Fruit fly (Drosophila melanogaster): ENCODE measurements around the gene viaf.

viaf gene

dm6 chr3L:12002321-12003248, 9.6 kb upstream of the viaf start, which contains the start of the genes Pop2 and CG6928 (continued):
- TF ChIP-seq Tbp (GFP tag; optimal IDR thresholded peaks at IDR 0.05) (no peak), CG3163 (GFP tag; optimal IDR thresholded peaks at IDR 0.05) (peak; percentile 73), kay (GFP tag; optimal IDR thresholded peaks at IDR 0.05) (peak; percentile 64), lola (GFP tag; optimal IDR thresholded peaks at IDR 0.05) (peak in 1 of 3 experiments; percentile 45), prd (optimal IDR thresholded peaks at IDR 0.05) (no peak), prd (GFP tag; IDR thresholded peaks at IDR 0.05) (peak; percentile 80), CG17568 (GFP tag; optimal IDR thresholded peaks at IDR 0.05) (peak; percentile 39), mam (GFP tag; optimal IDR thresholded peaks at IDR 0.05) (peak; percentile 88), CG11560 (tag; IDR thresholded peaks at IDR 0.05) (peak; percentile 67; the same call in 2 of the 3 replicates), CG13287 (GFP tag; IDR thresholded peaks at IDR 0.05; ENCODE audit: partially characterized antibody) (peak; percentile 95), CG32767 (GFP tag; IDR thresholded peaks at IDR 0.05) (no peak; the same call in 1 of the 2 replicates), CG9727 (GFP tag; optimal IDR thresholded peaks at IDR 0.05) (peak; percentile 72), slou (GFP tag; optimal IDR thresholded peaks at IDR 0.05) (peak; percentile 56), CG1602 (GFP tag; optimal IDR thresholded peaks at IDR 0.05) (peak; percentile 81), abd-A (tag; optimal IDR thresholded peaks at IDR 0.05) (no peak), CG8359 (GFP tag; optimal IDR thresholded peaks at IDR 0.05; ENCODE audit: borderline replicate concordance) (peak; percentile 44), h (optimal IDR thresholded peaks at IDR 0.05) (no peak), croc (GFP tag; conservative IDR thresholded peaks at IDR 0.05) (peak; percentile 49; the same call in 2 of the 3 replicates), Hr78 (GFP tag; optimal IDR thresholded peaks at IDR 0.05) (no peak), Nf-YC (tag; optimal IDR thresholded peaks at IDR 0.05) (peak; percentile 46), gem (tag; optimal IDR thresholded peaks at IDR 0.05) (peak; percentile 70), gce (GFP tag; IDR thresholded peaks at IDR 0.05) (0 out of 3 replicates have a peak, but pooled peaks have one; percentile 5), Aef1 (GFP tag; IDR thresholded peaks at IDR 0.05) (peak; percentile 62), CG7963 (GFP tag; IDR thresholded peaks at IDR 0.05; ENCODE audit: partially characterized antibody) (no peak), sim (GFP tag; IDR thresholded peaks at IDR 0.05) (no peak), CG14860 (GFP tag; IDR thresholded peaks at IDR 0.05; ENCODE audit: partially characterized antibody) (peak; percentile 83; the same call in 2 of the 3 replicates), slp2 (GFP tag; optimal IDR thresholded peaks at IDR 0.05) (peak; percentile 80), trem (tag; optimal IDR thresholded peaks at IDR 0.05) (peak; percentile 86), crol (GFP tag; IDR thresholded peaks at IDR 0.05) (peak; percentile 96), NC2β (GFP tag; optimal IDR thresholded peaks at IDR 0.05) (peak; percentile 82), sqz (GFP tag; optimal IDR thresholded peaks at IDR 0.05) (no peak), klu (GFP tag; IDR thresholded peaks at IDR 0.05) (no peak; the same call in 1 of the 2 replicates), sr (GFP tag; IDR thresholded peaks at IDR 0.05) (no peak), CG4820 (GFP tag; optimal IDR thresholded peaks at IDR 0.05) (peak; percentile 71), CG15479 (GFP tag; optimal IDR thresholded peaks at IDR 0.05) (no peak), CG17612 (GFP tag; IDR thresholded peaks at IDR 0.05) (no peak), NfI (GFP tag; optimal IDR thresholded peaks at IDR 0.05) (peak; percentile 61), wdn (GFP tag; IDR thresholded peaks at IDR 0.05) (no peak), fd3F (GFP tag; optimal IDR thresholded peaks at IDR 0.05) (peak; percentile 49), stwl (tag; optimal IDR thresholded peaks at IDR 0.05) (peak; percentile 97), CG18764 (GFP tag; optimal IDR thresholded peaks at IDR 0.05) (peak; percentile 65), CG30403 (GFP tag; optimal IDR thresholded peaks at IDR 0.05) (peak; percentile 86), exex (tag; optimal IDR thresholded peaks at IDR 0.05) (no peak), NC2α (GFP tag; optimal IDR thresholded peaks at IDR 0.05) (peak; percentile 25), HLH3B (GFP tag; IDR thresholded peaks at IDR 0.05) (peak; percentile 79), CG8281 (tag; optimal IDR thresholded peaks at IDR 0.05) (no peak), Fer2 (tag; optimal IDR thresholded peaks at IDR 0.05) (peak; percentile 55), Blimp-1 (GFP tag; optimal IDR thresholded peaks at IDR 0.05) (peak; percentile 42)

Data from whole organism, embryonic.